Worm (Caenorhabditis elegans): ENCODE results near the gene srg-61.

DNA sequence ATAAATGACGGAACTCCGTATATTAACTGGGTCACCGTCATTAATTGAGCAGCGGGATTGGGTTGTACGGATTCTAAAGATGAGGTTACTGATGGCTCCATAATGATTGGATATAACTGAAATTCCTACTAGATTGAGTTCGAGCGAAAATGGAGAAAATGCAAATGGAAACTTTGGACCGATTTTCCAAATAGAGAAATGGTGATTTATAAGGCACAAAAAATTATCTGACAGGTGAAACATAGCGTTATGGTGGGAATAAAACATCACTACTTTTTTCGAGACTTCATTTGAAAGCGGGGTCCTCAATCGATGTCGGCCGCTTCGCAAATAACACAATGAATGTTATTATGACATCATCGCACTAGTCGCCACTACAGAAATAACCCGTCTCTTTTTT lies 17.6 kb downstream of the srg-61 start, which contains the start of gene srg-60:
- TF ChIP-seq blmp-1 (tag; optimal IDR thresholded peaks at IDR 0.05; ENCODE audit: insufficient read depth) (no peak), nhr-12 (tag; optimal IDR thresholded peaks at IDR 0.05) (no peak), ztf-11 (tag; optimal IDR thresholded peaks at IDR 0.05) (no peak), unc-62 (GFP tag; optimal IDR thresholded peaks at IDR 0.05) (no peak), nhr-6 (tag; optimal IDR thresholded peaks at IDR 0.05) (no peak)

All from whole organism, L2 larva.